Worm (Caenorhabditis elegans): ENCODE results near the gene idpp-2.

Gene idpp-2

ce11 chrV:8716-9246, 7.3 kb downstream of the idpp-2 start, which contains the start of gene B0348.10 (continued):
- TF ChIP-seq pqm-1 (tag; optimal IDR thresholded peaks at IDR 0.05) (peak; percentile 65), ceh-45 (GFP tag; IDR thresholded peaks at IDR 0.05) (no peak), fkh-10 (GFP tag; optimal IDR thresholded peaks at IDR 0.05) (no peak), pat-9 (tag; optimal IDR thresholded peaks at IDR 0.05) (no peak), pax-1 (tag; optimal IDR thresholded peaks at IDR 0.05) (no peak), hlh-6 (tag; optimal IDR thresholded peaks at IDR 0.05) (peak; percentile 72), T23F11.4 (GFP tag; optimal IDR thresholded peaks at IDR 0.05) (no peak), ahr-1 (tag; optimal IDR thresholded peaks at IDR 0.05) (no peak), che-1 (tag; optimal IDR thresholded peaks at IDR 0.05) (no peak), ceh-19 (GFP tag; optimal IDR thresholded peaks at IDR 0.05) (no peak), unc-55 (GFP tag; optimal IDR thresholded peaks at IDR 0.05) (peak; percentile 22), F13H6.1 (tag; optimal IDR thresholded peaks at IDR 0.05) (peak; percentile 81), ztf-16 (tag; optimal IDR thresholded peaks at IDR 0.05) (no peak), ceh-9 (tag; optimal IDR thresholded peaks at IDR 0.05) (no peak), npax-4 (tag; optimal IDR thresholded peaks at IDR 0.05) (no peak), ceh-31 (tag; optimal IDR thresholded peaks at IDR 0.05) (peak; percentile 93), dve-1 (tag; optimal IDR thresholded peaks at IDR 0.05) (peak; percentile 32), hlh-8 (tag; optimal IDR thresholded peaks at IDR 0.05) (no peak), lim-6 (tag; optimal IDR thresholded peaks at IDR 0.05) (peak; percentile 26), hlh-15 (tag; optimal IDR thresholded peaks at IDR 0.05) (no peak), pag-3 (tag; optimal IDR thresholded peaks at IDR 0.05; ENCODE audit: borderline replicate concordance) (peak; percentile 35), ceh-14 (tag; optimal IDR thresholded peaks at IDR 0.05) (peak; percentile 72), ceh-22 (tag; optimal IDR thresholded peaks at IDR 0.05) (no peak), Y22D7AL.16 (tag; optimal IDR thresholded peaks at IDR 0.05) (no peak), ceh-24 (tag; optimal IDR thresholded peaks at IDR 0.05) (no peak), unc-86 (tag; optimal IDR thresholded peaks at IDR 0.05) (no peak), sox-2 (GFP tag; IDR thresholded peaks at IDR 0.05) (no peak), hlh-13 (GFP tag; optimal IDR thresholded peaks at IDR 0.05) (no peak), unc-42 (tag; optimal IDR thresholded peaks at IDR 0.05) (peak; percentile 83), eyg-1 (tag; optimal IDR thresholded peaks at IDR 0.05) (no peak), mec-3 (tag; optimal IDR thresholded peaks at IDR 0.05; ENCODE audit: borderline replicate concordance) (no peak), ama-1 (optimal IDR thresholded peaks at IDR 0.05) (no peak), ceh-30 (tag; optimal IDR thresholded peaks at IDR 0.05) (no peak), ceh-18 (tag; optimal IDR thresholded peaks at IDR 0.05) (peak; percentile 83), fax-1 (tag; optimal IDR thresholded peaks at IDR 0.05) (no peak), ceh-34 (tag; optimal IDR thresholded peaks at IDR 0.05) (peak; percentile 81), madf-2 (tag; optimal IDR thresholded peaks at IDR 0.05) (peak; percentile 65), K09A11.1 (tag; optimal IDR thresholded peaks at IDR 0.05; ENCODE audit: insufficient read depth) (peak; percentile 23), fkh-6 (tag; optimal IDR thresholded peaks at IDR 0.05) (no peak), tbx-7 (tag; optimal IDR thresholded peaks at IDR 0.05) (no peak), tbx-2 (tag; optimal IDR thresholded peaks at IDR 0.05) (peak; percentile 88), ceh-6 (GFP tag; optimal IDR thresholded peaks at IDR 0.05) (no peak)

DNA sequence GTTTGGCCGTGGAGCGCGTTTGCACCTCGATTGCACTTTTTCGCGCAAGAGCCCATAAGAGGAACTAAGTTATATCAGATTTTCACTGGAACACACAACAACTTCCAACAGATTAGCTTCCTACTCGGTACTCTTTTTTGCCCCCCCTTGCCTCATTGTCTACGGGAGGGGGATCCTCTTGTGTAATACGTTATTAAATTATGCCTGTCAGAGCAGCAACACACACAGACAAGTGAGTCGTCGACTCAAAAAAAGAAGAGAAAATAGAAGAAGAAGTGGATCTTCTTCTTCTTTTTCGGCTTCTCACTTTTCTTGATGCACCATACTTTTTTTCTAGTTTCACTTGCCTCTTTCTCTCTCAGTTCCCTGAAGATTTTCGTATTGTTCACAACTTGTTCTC, 9.7 kb downstream of the idpp-2 start:
- TF ChIP-seq unc-42 (tag; optimal IDR thresholded peaks at IDR 0.05): peak; percentile 80
- TF ChIP-seq K02D7.2 (tag; optimal IDR thresholded peaks at IDR 0.05): no peak

Data from whole organism, late embryonic.